Fruit fly (Drosophila melanogaster) whole organism, adult: Measurements from ENCODE around the gene Lip4.

ENCODE experiments used
- CG1620 ChIP-seq: fragments of 200-800 bp; sonication (Bioruptor generic); optimal IDR thresholded peaks from 2 replicates; lab custom pipeline; 2016; ENCODE audit warnings: missing biosample characterization, missing genetic modification characterization
- Crg-1 ChIP-seq: fragments of 200-800 bp; sonication (Bioruptor generic); optimal IDR thresholded peaks from 2 replicates; lab custom pipeline; 2016; ENCODE audit warnings: missing biosample characterization, missing genetic modification characterization

dm6 chr2L:10497106-10497800 lies 30.1 kb upstream of the Lip4 start:
- TF ChIP-seq Crg-1 (GFP tag; lab: Kevin White, UChicago) (no peak), CG1620 (GFP tag; lab: Kevin White, UChicago) (no peak)
